Fruit fly (Drosophila melanogaster) whole organism, prepupa: ENCODE measurements around the gene CG12155.

ENCODE experiments used
- CG10631 ChIP-seq: fragments of 200-800 bp; sonication (Bioruptor generic); optimal IDR thresholded peaks from 2 replicates; lab custom pipeline; 2016; ENCODE audit warnings: missing biosample characterization, missing genetic modification characterization
- CG11294 ChIP-seq: fragments of 200-800 bp; sonication (Bioruptor generic); IDR thresholded peaks from 2 replicates; pipeline ENCODE4 v1.3.6; 2022; ENCODE audit warnings: missing biosample characterization, missing genetic modification characterization
- CG15336 ChIP-seq: fragments of 200-800 bp; sonication (Bioruptor generic); IDR thresholded peaks from 2 replicates; pipeline ENCODE4 v1.3.6; 2022; ENCODE audit warnings: missing biosample characterization, missing genetic modification characterization
- CG1621 ChIP-seq: fragments of 200-800 bp; sonication (Bioruptor generic); optimal IDR thresholded peaks from 3 replicates; lab custom pipeline; 2018; ENCODE audit warnings: missing biosample characterization, mild to moderate bottlenecking, missing genetic modification characterization
- CG32006 ChIP-seq: fragments of 200-800 bp; sonication (Bioruptor generic); optimal IDR thresholded peaks from 3 replicates; lab custom pipeline; 2017; ENCODE audit warnings: missing biosample characterization, mild to moderate bottlenecking, missing genetic modification characterization
- CG34406 ChIP-seq: fragments of 200-800 bp; sonication (Bioruptor generic); optimal IDR thresholded peaks from 3 replicates; lab custom pipeline; 2016; ENCODE audit warnings: missing biosample characterization, missing genetic modification characterization
- CG6163 ChIP-seq: fragments of 200-800 bp; sonication (Bioruptor generic); IDR thresholded peaks from 3 replicates; pipeline ENCODE4 v1.3.6; 2022; ENCODE audit warnings: missing biosample characterization, missing genetic modification characterization
- CG6276 ChIP-seq: fragments of 200-800 bp; sonication (Bioruptor generic); optimal IDR thresholded peaks from 2 replicates; lab custom pipeline; 2017; ENCODE audit warnings: missing biosample characterization, mild to moderate bottlenecking, missing genetic modification characterization
- CG6792 ChIP-seq: fragments of 200-800 bp; sonication (Bioruptor generic); optimal IDR thresholded peaks from 3 replicates; lab custom pipeline; 2016; ENCODE audit warnings: missing biosample characterization, missing genetic modification characterization
- CG6854 ChIP-seq: fragments of 200-800 bp; sonication (Bioruptor generic); optimal IDR thresholded peaks from 2 replicates; lab custom pipeline; 2017; ENCODE audit warnings: missing biosample characterization, mild to moderate bottlenecking, missing genetic modification characterization
- CG7368 ChIP-seq: fragments of 200-800 bp; sonication (Bioruptor generic); optimal IDR thresholded peaks from 3 replicates; lab custom pipeline; 2016; ENCODE audit warnings: missing biosample characterization, missing genetic modification characterization
- Eip78C ChIP-seq: fragments of 200-800 bp; sonication (Bioruptor generic); peaks from one replicate; lab custom pipeline; 2016; ENCODE audit warnings: missing biosample characterization, missing genetic modification characterization
- Eip93F ChIP-seq: fragments of 200-800 bp; sonication (Bioruptor generic); optimal IDR thresholded peaks from 2 replicates; lab custom pipeline; 2016; ENCODE audit warnings: missing biosample characterization, mild to moderate bottlenecking, missing genetic modification characterization
- Ets96B ChIP-seq: fragments of 200-800 bp; optimal IDR thresholded peaks from 2 replicates; lab custom pipeline; 2019; ENCODE audit warnings: missing biosample characterization, mild to moderate bottlenecking, missing genetic modification characterization, moderate library complexity
- Gug ChIP-seq: fragments of 200-800 bp; sonication (Bioruptor generic); IDR thresholded peaks from 2 replicates; pipeline ENCODE4 v1.3.6; 2022; ENCODE audit warnings: missing biosample characterization, missing genetic modification characterization
- Hr38 ChIP-seq: sonication (Bioruptor generic); optimal IDR thresholded peaks from 2 replicates; lab custom pipeline; 2016; ENCODE audit warnings: missing biosample characterization, missing genetic modification characterization
- Lpt ChIP-seq: fragments of 200-800 bp; sonication (Bioruptor generic); optimal IDR thresholded peaks from 3 replicates; lab custom pipeline; 2016; ENCODE audit warnings: missing biosample characterization, missing genetic modification characterization
- Met ChIP-seq: fragments of 200-800 bp; sonication (Bioruptor generic); optimal IDR thresholded peaks from 3 replicates; lab custom pipeline; 2016; ENCODE audit warnings: missing biosample characterization, missing genetic modification characterization
- Sox15 ChIP-seq: fragments of 200-800 bp; sonication (Bioruptor generic); optimal IDR thresholded peaks from 3 replicates; lab custom pipeline; 2016; ENCODE audit warnings: missing biosample characterization, missing genetic modification characterization
- achi ChIP-seq: fragments of 200-800 bp; sonication (Bioruptor generic); optimal IDR thresholded peaks from 3 replicates; lab custom pipeline; 2016; ENCODE audit warnings: missing biosample characterization, missing genetic modification characterization
- cyc ChIP-seq: fragments of 200-800 bp; sonication (Bioruptor generic); optimal IDR thresholded peaks from 3 replicates; lab custom pipeline; 2016; ENCODE audit warnings: missing biosample characterization, missing genetic modification characterization
- dac ChIP-seq: fragments of 200-800 bp; sonication (Bioruptor generic); optimal IDR thresholded peaks from 2 replicates; lab custom pipeline; 2017; ENCODE audit warnings: missing biosample characterization, mild to moderate bottlenecking, missing genetic modification characterization
- dsx ChIP-seq: fragments of 200-800 bp; optimal IDR thresholded peaks from 3 replicates; lab custom pipeline; 2019; ENCODE audit warnings: missing biosample characterization, mild to moderate bottlenecking, missing genetic modification characterization, moderate library complexity; ENCODE audit not compliant: poor library complexity, severe bottlenecking
- eg ChIP-seq: fragments of 200-800 bp; sonication (Bioruptor generic); IDR thresholded peaks from 3 replicates; pipeline ENCODE4 v1.3.6; 2022; ENCODE audit warnings: missing biosample characterization, missing genetic modification characterization
- fd59A ChIP-seq: fragments of 200-800 bp; sonication (Bioruptor generic); optimal IDR thresholded peaks from 2 replicates; lab custom pipeline; 2017; ENCODE audit warnings: missing biosample characterization, mild to moderate bottlenecking, missing genetic modification characterization, missing genetic modification reagents
- fd85E ChIP-seq: fragments of 200-800 bp; sonication (Bioruptor generic); optimal IDR thresholded peaks from 3 replicates; lab custom pipeline; 2016; ENCODE audit warnings: missing biosample characterization, missing genetic modification characterization
- fkh ChIP-seq: fragments of 200-800 bp; sonication (Bioruptor generic); optimal IDR thresholded peaks from 3 replicates; lab custom pipeline; 2017; ENCODE audit warnings: missing biosample characterization, mild to moderate bottlenecking, missing genetic modification characterization, moderate library complexity
- lz ChIP-seq: fragments of 200-800 bp; sonication (Bioruptor generic); optimal IDR thresholded peaks from 3 replicates; lab custom pipeline; 2016; ENCODE audit warnings: missing biosample characterization, missing genetic modification characterization
- net ChIP-seq: fragments of 200-800 bp; sonication (Bioruptor generic); optimal IDR thresholded peaks from 3 replicates; lab custom pipeline; 2016; ENCODE audit warnings: missing biosample characterization, missing genetic modification characterization
- pdm3 ChIP-seq: fragments of 200-800 bp; sonication (Bioruptor generic); optimal IDR thresholded peaks from 3 replicates; lab custom pipeline; 2016; ENCODE audit warnings: missing biosample characterization, missing genetic modification characterization
- salr ChIP-seq, 2 experiments: fragments of 200-800 bp; sonication (Bioruptor generic); optimal IDR thresholded peaks; 3 replicates each; lab custom pipeline; 2016 to 2018; ENCODE audit warnings: missing biosample characterization in 2 of 2, missing genetic modification characterization in 2 of 2, mild to moderate bottlenecking in 1 of 2
- spab ChIP-seq: fragments of 200-800 bp; sonication (Bioruptor generic); optimal IDR thresholded peaks from 2 replicates; lab custom pipeline; 2017; ENCODE audit warnings: missing biosample characterization, mild to moderate bottlenecking, missing genetic modification characterization, missing genetic modification reagents
- ss ChIP-seq, 2 experiments: fragments of 200-800 bp; sonication (Bioruptor generic); optimal IDR thresholded peaks; 2 replicates in 1 of 2; 3 replicates in 1 of 2; lab custom pipeline; 2017 to 2018; ENCODE audit warnings: mild to moderate bottlenecking in 2 of 2, missing biosample characterization in 2 of 2, missing genetic modification characterization in 2 of 2, moderate library complexity in 1 of 2
- topi ChIP-seq: fragments of 200-800 bp; sonication (Bioruptor generic); optimal IDR thresholded peaks from 3 replicates; lab custom pipeline; 2016; ENCODE audit warnings: missing biosample characterization, missing genetic modification characterization
- vri ChIP-seq: fragments of 200-800 bp; sonication (Bioruptor generic); optimal IDR thresholded peaks from 3 replicates; lab custom pipeline; 2016; ENCODE audit warnings: missing biosample characterization, mild to moderate bottlenecking, missing genetic modification characterization

Gene CG12155

DNA sequence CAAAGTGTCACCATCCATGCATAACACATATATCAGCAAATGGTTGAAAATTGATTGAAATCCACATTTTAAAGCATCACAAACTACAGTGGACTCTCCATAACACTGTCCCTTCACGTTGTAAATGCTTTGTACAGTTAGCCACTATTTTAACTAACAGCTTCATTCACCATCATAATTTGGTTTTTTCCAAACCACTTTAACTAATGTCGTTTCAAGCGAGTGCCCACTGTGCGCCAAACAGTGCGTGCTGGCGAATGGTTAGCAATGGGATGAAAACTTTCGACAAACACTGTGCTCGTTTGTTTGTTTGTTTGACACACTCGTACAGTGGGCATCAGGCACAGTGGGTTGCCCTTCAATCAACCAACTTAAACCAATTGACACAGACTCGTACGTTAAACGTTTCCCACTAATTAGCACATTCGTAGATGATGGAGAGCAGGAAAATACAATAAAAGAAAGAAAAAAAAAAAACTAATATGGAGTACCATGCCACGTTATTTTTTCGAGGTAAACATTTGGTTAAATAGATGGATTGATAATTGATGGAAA is 28.2 kb upstream of the CG12155 start (continued):
- peak; percentile 25 for TF ChIP-seq spab (GFP tag; lab: Kevin White, UChicago)
- TF ChIP-seq CG1621 (tag; lab: Kevin White, UChicago) = peak; percentile 63
- peak; percentile 60 for TF ChIP-seq fd59A (GFP tag; lab: Kevin White, UChicago)
- TF ChIP-seq CG34406 (GFP tag; lab: Kevin White, UChicago) = peak; percentile 59
- peak; percentile 71 for TF ChIP-seq CG10631 (GFP tag; lab: Kevin White, UChicago)
- peak; percentile 85 for TF ChIP-seq topi (GFP tag; lab: Kevin White, UChicago)
- peak; percentile 78 for TF ChIP-seq Sox15 (GFP tag; lab: Kevin White, UChicago)
- TF ChIP-seq net (GFP tag; lab: Kevin White, UChicago) = peak; percentile 82
- TF ChIP-seq pdm3 (GFP tag; lab: Kevin White, UChicago) = peak; percentile 88
- TF ChIP-seq, all 60 proteins: peak for 53

- TF ChIP-seq CG7368 = no peak
- peak; percentile 67 for TF ChIP-seq fkh
- no peak for TF ChIP-seq fd85E (GFP tag; lab: Kevin White, UChicago)
- TF ChIP-seq dsx (GFP tag; lab: Kevin White, UChicago) = no peak
- no peak for TF ChIP-seq vri (GFP tag; lab: Kevin White, UChicago)
- TF ChIP-seq pdm3 (GFP tag; lab: Kevin White, UChicago) = peak; percentile 17
- TF ChIP-seq topi (GFP tag; lab: Kevin White, UChicago) = no peak
- no peak for TF ChIP-seq cyc (GFP tag; lab: Kevin White, UChicago)
- TF ChIP-seq Ets96B = no peak
- TF ChIP-seq salr (GFP tag; optimal IDR thresholded peaks at IDR 0.05; lab: Kevin White, UChicago) = peak in 1 of 2 experiments; percentile 26
- peak; percentile 72 for TF ChIP-seq CG6276 (GFP tag; lab: Kevin White, UChicago)
- TF ChIP-seq CG11294 (GFP tag; lab: Robert Waterston, UW) = peak; percentile 7; the same call in 1 of the 2 replicates
- TF ChIP-seq lz (GFP tag; lab: Kevin White, UChicago) = no peak
- TF ChIP-seq Met = no peak
- TF ChIP-seq Gug (GFP tag; lab: Robert Waterston, UW) = no peak
- no peak for TF ChIP-seq fd59A (GFP tag; lab: Kevin White, UChicago)
- no peak for TF ChIP-seq CG34406 (GFP tag; lab: Kevin White, UChicago)
- TF ChIP-seq CG6854 = no peak
- TF ChIP-seq CG1621 (tag; lab: Kevin White, UChicago) = no peak
- TF ChIP-seq CG15336 (GFP tag; lab: Robert Waterston, UW) = peak; percentile 33; the same call in 1 of the 2 replicates
- peak; percentile 8; the same call in 1 of the 3 replicates for TF ChIP-seq CG6163 (GFP tag; lab: Robert Waterston, UW)
- TF ChIP-seq Eip78C = peak; percentile 36
- no peak for TF ChIP-seq Eip93F (GFP tag; lab: Kevin White, UChicago)
- TF ChIP-seq achi (GFP tag; lab: Kevin White, UChicago) = no peak
- no peak for TF ChIP-seq Hr38 (GFP tag; lab: Kevin White, UChicago)
- TF ChIP-seq Lpt (GFP tag; lab: Kevin White, UChicago) = no peak
- peak; percentile 58 for TF ChIP-seq eg
- no peak for TF ChIP-seq CG6792 (GFP tag; lab: Kevin White, UChicago)
- TF ChIP-seq ss (GFP tag; optimal IDR thresholded peaks at IDR 0.05; lab: Kevin White, UChicago) = no peak
- TF ChIP-seq CG32006 (GFP tag; lab: Kevin White, UChicago) = peak; percentile 47
- TF ChIP-seq spab (GFP tag; lab: Kevin White, UChicago) = no peak
- no peak for TF ChIP-seq dac (GFP tag; lab: Kevin White, UChicago)
These were observed 27.1 kb upstream of the CG12155 start for dm6 chrX:7701282-7702078.
